Worm (Caenorhabditis elegans) whole organism, midembryonic: ENCODE results near the gene fbxb-45.

Experiments
- cog-1 ChIP-seq: sonication (generic microtip); optimal IDR thresholded peaks from 2 replicates; lab custom pipeline; 2016; ENCODE audit warnings: missing genetic modification characterization, missing compliant biosample characterization
- flt-1 ChIP-seq: fragments of 200-800 bp; sonication (Bioruptor generic); IDR thresholded peaks from 2 replicates; pipeline ENCODE4 v1.3.6; 2022; ENCODE audit warnings: missing genetic modification characterization, missing compliant biosample characterization
- ztf-23 ChIP-seq: fragments of 200-800 bp; sonication (Bioruptor generic); IDR thresholded peaks from 2 replicates; pipeline ENCODE4 v1.3.6; 2022; ENCODE audit warnings: missing genetic modification reagents, missing genetic modification characterization, missing compliant biosample characterization

DNA sequence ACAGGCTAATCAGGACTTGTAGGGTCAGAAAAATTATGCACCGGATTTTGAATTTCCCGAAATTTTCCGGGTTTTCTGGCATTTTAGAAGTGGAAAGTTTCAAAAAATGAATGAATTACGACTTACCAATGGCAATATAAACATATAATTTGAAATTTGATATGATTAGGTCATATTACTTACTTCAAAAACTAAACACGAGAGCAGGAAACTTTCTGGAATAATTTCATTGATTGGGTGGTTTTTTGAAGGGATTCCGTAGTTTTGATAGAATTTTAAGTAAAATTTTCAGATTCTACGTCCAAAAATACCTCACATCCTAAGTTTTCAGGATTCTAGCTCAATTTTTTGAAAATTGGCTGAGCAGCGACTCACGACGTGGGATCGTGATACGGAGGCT, 31.6 kb upstream of the fbxb-45 start, which contains the start of gene K02E7.11:
- TF ChIP-seq flt-1 (no peak), ztf-23 (GFP tag; lab: Robert Waterston, UW) (no peak), cog-1 (no peak)
